Worm (Caenorhabditis elegans) whole organism, young adult: ENCODE measurements around the gene T18D3.5.
"Not testable (repeated sequence)": the region's sequence is repeated elsewhere in the genome, so short reads cannot be mapped to it uniquely, and the experiment has no call there.

Source experiments
- F49E8.2 ChIP-seq: sonication (generic microtip); optimal IDR thresholded peaks from 3 replicates; lab custom pipeline; 2017; ENCODE audit warnings: missing genetic modification characterization, mild to moderate bottlenecking, missing compliant biosample characterization, antibody characterized with exemption, moderate library complexity; ENCODE audit not compliant: insufficient read depth
- F52B5.7 ChIP-seq: sonication (generic microtip); optimal IDR thresholded peaks from 2 replicates; lab custom pipeline; 2016; ENCODE audit warnings: mild to moderate bottlenecking, missing genetic modification characterization, missing compliant biosample characterization
- ceh-100 ChIP-seq: fragments of 200-800 bp; sonication (Bioruptor generic); IDR thresholded peaks from 2 replicates; pipeline ENCODE4 v1.3.6; 2022; ENCODE audit warnings: missing genetic modification reagents, missing genetic modification characterization, missing compliant biosample characterization
- dpl-1 ChIP-seq: fragments of 150-350 bp; optimal IDR thresholded peaks from 2 replicates; lab custom pipeline; 2014; ENCODE audit warnings: missing biosample characterization, missing genetic modification reagents, missing genetic modification characterization
- efl-1 ChIP-seq: fragments of 150-350 bp; optimal IDR thresholded peaks from 2 replicates; lab custom pipeline; 2014; ENCODE audit warnings: missing biosample characterization, missing genetic modification reagents, missing genetic modification characterization
- gei-17 ChIP-seq: fragments of 200-800 bp; sonication (Bioruptor generic); optimal IDR thresholded peaks from 2 replicates; lab custom pipeline; 2018; ENCODE audit warnings: mild to moderate bottlenecking, missing genetic modification characterization, missing compliant biosample characterization
- let-607 ChIP-seq, 2 experiments: fragments of 200-800 bp in 1 of 2; sonication (Bioruptor generic) in 1 of 2; sonication (generic microtip) in 1 of 2; optimal IDR thresholded peaks; 2 replicates each; lab custom pipeline; 2016 to 2018; ENCODE audit warnings: mild to moderate bottlenecking in 2 of 2, missing compliant biosample characterization in 2 of 2, missing genetic modification characterization in 2 of 2, moderate library complexity in 2 of 2, missing genotype in 1 of 2
- rpc-1 ChIP-seq, 2 experiments: fragments of 150-350 bp in 1 of 2; sonication (generic microtip) in 1 of 2; optimal IDR thresholded peaks; 2 replicates each; lab custom pipeline; 2014 to 2018; ENCODE audit warnings: missing biosample characterization in 1 of 2, missing genetic modification characterization in 1 of 2, missing genetic modification reagents in 1 of 2, missing genotype in 1 of 2
- ztf-25 ChIP-seq: fragments of 200-800 bp; sonication (Bioruptor generic); IDR thresholded peaks from 2 replicates; pipeline ENCODE4 v1.3.6; 2022; ENCODE audit warnings: missing genetic modification reagents, missing genetic modification characterization, missing compliant biosample characterization
- ztf-28 ChIP-seq: fragments of 200-800 bp; sonication (Bioruptor generic); IDR thresholded peaks from 2 replicates; pipeline ENCODE4 v1.3.6; 2022; ENCODE audit warnings: missing genetic modification reagents, missing genetic modification characterization, missing compliant biosample characterization

ce11 chrX:12447639-12448038 lies 16.0 kb upstream of the T18D3.5 start:
- TF ChIP-seq ztf-25; rpc-1 (optimal IDR thresholded peaks at IDR 0.05; lab: Kevin White, UChicago); rpc-1 (tag; optimal IDR thresholded peaks at IDR 0.05; lab: Kevin White, UChicago); gei-17 (GFP tag; lab: Kevin White, UChicago); ztf-28 (GFP tag; lab: Robert Waterston, UW); ceh-100; F49E8.2 (tag; lab: Kevin White, UChicago); let-607 (tag; optimal IDR thresholded peaks at IDR 0.05; lab: Kevin White, UChicago); F52B5.7 (tag; lab: Kevin White, UChicago); efl-1 (GFP tag; lab: Kevin White, UChicago); dpl-1: not testable (repeated sequence)
